Fruit fly (Drosophila melanogaster) whole organism, embryonic: ENCODE measurements around the gene CG3071.
A peak's percentile ranks its signal among the peaks of the same experiment; 100 is the strongest.

Experiments
- Asciz ChIP-seq: fragments of 200-800 bp; sonication (Bioruptor generic); optimal IDR thresholded peaks from 2 replicates; lab custom pipeline; 2017; ENCODE audit warnings: missing biosample characterization, mild to moderate bottlenecking, missing genetic modification characterization, missing genetic modification reagents
- Bdp1 ChIP-seq: fragments of 200-800 bp; sonication (Bioruptor generic); optimal IDR thresholded peaks from 3 replicates; lab custom pipeline; 2016; ENCODE audit warnings: missing biosample characterization, missing genetic modification characterization
- Bgb ChIP-seq: fragments of 200-800 bp; sonication (Bioruptor generic); IDR thresholded peaks from 2 replicates; pipeline ENCODE4 v1.3.6; 2022; ENCODE audit warnings: missing biosample characterization, missing genetic modification characterization; ENCODE audit not compliant: partially characterized antibody
- CG10267 ChIP-seq: fragments of 200-800 bp; sonication (Bioruptor generic); optimal IDR thresholded peaks from 2 replicates; lab custom pipeline; 2018; ENCODE audit warnings: missing biosample characterization, mild to moderate bottlenecking, missing genetic modification characterization, moderate library complexity
- CG10366 ChIP-seq: fragments of 200-800 bp; sonication (Bioruptor generic); IDR thresholded peaks from 2 replicates; pipeline ENCODE4 v1.3.6; 2022; ENCODE audit warnings: missing biosample characterization, missing genetic modification characterization
- CG10431 ChIP-seq: fragments of 200-800 bp; sonication (Bioruptor generic); optimal IDR thresholded peaks from 3 replicates; lab custom pipeline; 2018; ENCODE audit warnings: missing biosample characterization, mild to moderate bottlenecking, missing genetic modification characterization
- CG10543 ChIP-seq: fragments of 200-800 bp; sonication (Bioruptor generic); optimal IDR thresholded peaks from 3 replicates; lab custom pipeline; 2017; ENCODE audit warnings: missing biosample characterization, mild to moderate bottlenecking, missing genetic modification characterization, moderate library complexity
- CG10959 ChIP-seq: fragments of 200-800 bp; sonication (Bioruptor generic); IDR thresholded peaks from 2 replicates; pipeline ENCODE4 v1.3.6; 2022; ENCODE audit warnings: missing biosample characterization, missing genetic modification characterization
- CG11696 ChIP-seq: fragments of 200-800 bp; sonication (Bioruptor generic); IDR thresholded peaks from 2 replicates; pipeline ENCODE4 v1.3.6; 2022; ENCODE audit warnings: missing biosample characterization, missing genetic modification characterization
- CG13624 ChIP-seq: fragments of 200-800 bp; sonication (Bioruptor generic); optimal IDR thresholded peaks from 2 replicates; lab custom pipeline; 2016; ENCODE audit warnings: missing biosample characterization, missing genetic modification characterization
- CG17186 ChIP-seq: fragments of 200-800 bp; sonication (Bioruptor generic); optimal IDR thresholded peaks from 3 replicates; lab custom pipeline; 2017; ENCODE audit warnings: missing biosample characterization, missing genetic modification reagents, missing genetic modification characterization
- CG17802 ChIP-seq: fragments of 200-800 bp; sonication (Bioruptor generic); optimal IDR thresholded peaks from 2 replicates; lab custom pipeline; 2018; ENCODE audit warnings: missing biosample characterization, mild to moderate bottlenecking, missing genetic modification characterization, moderate library complexity
- CG17829 ChIP-seq: fragments of 200-800 bp; optimal IDR thresholded peaks from 2 replicates; lab custom pipeline; 2019; ENCODE audit warnings: missing biosample characterization, mild to moderate bottlenecking, missing genetic modification characterization, moderate library complexity
- CG18764 ChIP-seq: fragments of 200-800 bp; sonication (Bioruptor generic); optimal IDR thresholded peaks from 3 replicates; lab custom pipeline; 2016; ENCODE audit warnings: missing biosample characterization, missing genetic modification characterization
- CG3726 ChIP-seq: fragments of 200-800 bp; sonication (Bioruptor generic); IDR thresholded peaks from 3 replicates; pipeline ENCODE4, ENCODE4 v1.3.6; 2022; ENCODE audit warnings: missing biosample characterization, missing genetic modification characterization
- CG6813 ChIP-seq: fragments of 200-800 bp; sonication (Bioruptor generic); optimal IDR thresholded peaks from 2 replicates; lab custom pipeline; 2017; ENCODE audit warnings: missing biosample characterization, missing genetic modification characterization, mild to moderate bottlenecking, moderate library complexity, missing genetic modification reagents
- CG7786 ChIP-seq: fragments of 200-800 bp; sonication (Bioruptor generic); optimal IDR thresholded peaks from 2 replicates; lab custom pipeline; 2016; ENCODE audit warnings: missing biosample characterization, missing genetic modification characterization
- CG8290 ChIP-seq, 3 experiments: fragments of 200-800 bp; sonication (Bioruptor generic); optimal IDR thresholded peaks; 2 replicates each; lab custom pipeline; 2016 to 2019; ENCODE audit warnings: missing biosample characterization in 3 of 3, missing genetic modification characterization in 3 of 3, mild to moderate bottlenecking in 2 of 3, moderate library complexity in 1 of 3
- H15 ChIP-seq: fragments of 200-800 bp; sonication (Bioruptor generic); IDR thresholded peaks from 3 replicates; pipeline ENCODE4 v1.3.6; 2022; ENCODE audit warnings: missing biosample characterization, missing genetic modification characterization
- HmgZ ChIP-seq: fragments of 200-800 bp; sonication (Bioruptor generic); optimal IDR thresholded peaks from 2 replicates; lab custom pipeline; 2018; ENCODE audit warnings: missing biosample characterization, mild to moderate bottlenecking, missing genetic modification characterization
- Hr3 ChIP-seq: fragments of 200-800 bp; sonication (Bioruptor generic); optimal IDR thresholded peaks from 3 replicates; lab custom pipeline; 2016; ENCODE audit warnings: missing biosample characterization, missing genetic modification characterization
- Lpt ChIP-seq: fragments of >200 bp; optimal IDR thresholded peaks from 2 replicates; lab custom pipeline; 2018; ENCODE audit warnings: missing biosample characterization, missing genetic modification characterization
- Med ChIP-seq: fragments of 200-800 bp; sonication (Bioruptor generic); peaks from one replicate; lab custom pipeline; 2016; ENCODE audit warnings: missing biosample characterization, missing genetic modification characterization, mild to moderate bottlenecking, inconsistent platforms, moderate library complexity
- Meics ChIP-seq: fragments of 200-800 bp; sonication (Bioruptor generic); optimal IDR thresholded peaks from 2 replicates; lab custom pipeline; 2017; ENCODE audit warnings: missing biosample characterization, mild to moderate bottlenecking, missing genetic modification characterization
- Myb ChIP-seq: fragments of 200-800 bp; sonication (Bioruptor generic); optimal IDR thresholded peaks from 2 replicates; lab custom pipeline; 2016; ENCODE audit warnings: missing biosample characterization, missing genetic modification characterization
- Spps ChIP-seq: fragments of 200-800 bp; sonication (Bioruptor generic); optimal IDR thresholded peaks from 2 replicates; lab custom pipeline; 2018; ENCODE audit warnings: missing biosample characterization, mild to moderate bottlenecking, missing genetic modification characterization
- TFAM ChIP-seq: fragments of 200-800 bp; sonication (Bioruptor generic); optimal IDR thresholded peaks from 2 replicates; lab custom pipeline; 2017; ENCODE audit warnings: missing biosample characterization, missing genetic modification characterization, inconsistent platforms
- Tbp ChIP-seq: fragments of >200 bp; optimal IDR thresholded peaks from 2 replicates; lab custom pipeline; 2018; ENCODE audit warnings: missing biosample characterization, missing genetic modification characterization
- Trl ChIP-seq, 3 experiments: fragments of >200 bp in 2 of 3; fragments of 200-800 bp in 1 of 3; sonication (Bioruptor generic) in 1 of 3; optimal IDR thresholded peaks; 2 replicates in 1 of 3; 3 replicates in 2 of 3; lab custom pipeline; 2016 to 2017; ENCODE audit warnings: missing biosample characterization in 1 of 3, missing genetic modification characterization in 1 of 3
- YL-1 ChIP-seq: fragments of 200-800 bp; sonication (Bioruptor generic); optimal IDR thresholded peaks from 3 replicates; lab custom pipeline; 2017; ENCODE audit warnings: missing biosample characterization, mild to moderate bottlenecking, missing genetic modification characterization
- abd-A ChIP-seq: fragments of 200-800 bp; sonication (Bioruptor generic); optimal IDR thresholded peaks from 3 replicates; lab custom pipeline; 2019; ENCODE audit warnings: missing biosample characterization, mild to moderate bottlenecking, missing genetic modification characterization, moderate library complexity
- az2 ChIP-seq: fragments of 200-800 bp; sonication (Bioruptor generic); optimal IDR thresholded peaks from 3 replicates; lab custom pipeline; 2016; ENCODE audit warnings: missing biosample characterization, missing genetic modification characterization
- crol ChIP-seq: fragments of 200-800 bp; sonication (Bioruptor generic); IDR thresholded peaks from 2 replicates; pipeline ENCODE4 v1.3.6; 2022; ENCODE audit warnings: missing biosample characterization, missing genetic modification characterization
- exex ChIP-seq: fragments of 200-800 bp; sonication (Bioruptor generic); optimal IDR thresholded peaks from 4 replicates; lab custom pipeline; 2018; ENCODE audit warnings: missing biosample characterization, mild to moderate bottlenecking, missing genetic modification characterization, moderate library complexity
- ftz-f1 ChIP-seq: fragments of 200-800 bp; sonication (Bioruptor generic); optimal IDR thresholded peaks from 2 replicates; lab custom pipeline; 2016; ENCODE audit warnings: missing biosample characterization, missing genetic modification characterization
- gfzf ChIP-seq: fragments of 200-800 bp; sonication (Bioruptor generic); optimal IDR thresholded peaks from 2 replicates; lab custom pipeline; 2016; ENCODE audit warnings: missing biosample characterization, mild to moderate bottlenecking, missing genetic modification characterization, moderate library complexity
- kah ChIP-seq: fragments of 200-800 bp; sonication (Bioruptor generic); optimal IDR thresholded peaks from 2 replicates; lab custom pipeline; 2018; ENCODE audit warnings: missing biosample characterization, mild to moderate bottlenecking, missing genetic modification characterization
- mirr ChIP-seq: fragments of 200-800 bp; sonication (Bioruptor generic); optimal IDR thresholded peaks from 3 replicates; lab custom pipeline; 2018; ENCODE audit warnings: missing biosample characterization, mild to moderate bottlenecking, missing genetic modification characterization
- pita ChIP-seq: fragments of 200-800 bp; sonication (Bioruptor generic); optimal IDR thresholded peaks from 2 replicates; lab custom pipeline; 2017; ENCODE audit warnings: missing biosample characterization, mild to moderate bottlenecking, missing genetic modification characterization
- pzg ChIP-seq: fragments of 200-800 bp; sonication (Bioruptor generic); optimal IDR thresholded peaks from 3 replicates; lab custom pipeline; 2018; ENCODE audit warnings: missing biosample characterization, mild to moderate bottlenecking, missing genetic modification characterization, moderate library complexity
- sd ChIP-seq: fragments of 200-800 bp; sonication (Bioruptor generic); optimal IDR thresholded peaks from 3 replicates; lab custom pipeline; 2018; ENCODE audit warnings: missing biosample characterization, mild to moderate bottlenecking, missing genetic modification characterization, moderate library complexity
- seq ChIP-seq: fragments of 200-800 bp; sonication (Bioruptor generic); IDR thresholded peaks from 2 replicates; pipeline ENCODE4 v1.3.6; 2022; ENCODE audit warnings: missing biosample characterization, missing genetic modification characterization
- vfl ChIP-seq: fragments of 200-800 bp; sonication (Bioruptor generic); optimal IDR thresholded peaks from 2 replicates; lab custom pipeline; 2016; ENCODE audit warnings: missing biosample characterization, missing genetic modification characterization
- z ChIP-seq: fragments of 200-800 bp; sonication (Bioruptor generic); IDR thresholded peaks from 3 replicates; pipeline ENCODE4 v1.3.6; 2022; ENCODE audit warnings: missing biosample characterization, missing genetic modification characterization

Gene CG3071

dm6 chrX:2301613-2302522 lies 39.2 kb downstream of the CG3071 start (continued):
- TF ChIP-seq Bdp1 (GFP tag; lab: Kevin White, UChicago) (peak; percentile 71), CG17186 (GFP tag; lab: Kevin White, UChicago) (peak; percentile 69), seq (GFP tag; lab: Robert Waterston, UW) (peak; percentile 87), az2 (peak; percentile 73)

dm6 chrX:2302875-2303274 lies 40.2 kb downstream of the CG3071 start:
- no peak for TF ChIP-seq CG8290 (GFP tag; optimal IDR thresholded peaks at IDR 0.05; lab: Kevin White, UChicago)
- peak in 1 of 2 experiments; percentile 19 for TF ChIP-seq CG8290 (tag; optimal IDR thresholded peaks at IDR 0.05; lab: Kevin White, UChicago)
- peak; percentile 8 for TF ChIP-seq Meics (GFP tag; lab: Kevin White, UChicago)
- TF ChIP-seq exex (tag; lab: Kevin White, UChicago) = peak; percentile 47
- TF ChIP-seq CG11696 (GFP tag; lab: Robert Waterston, UW) = 0 out of 2 replicates have a peak, but pooled peaks have one; percentile 18
- 0 out of 2 replicates have a peak, but pooled peaks have one; percentile 6 for TF ChIP-seq crol (GFP tag; lab: Robert Waterston, UW)
- peak; percentile 66 for TF ChIP-seq mirr (GFP tag; lab: Kevin White, UChicago)
- 0 out of 3 replicates have a peak, but pooled peaks have one; percentile 4 for TF ChIP-seq z (GFP tag; lab: Robert Waterston, UW)
- TF ChIP-seq CG18764 = no peak
- no peak for TF ChIP-seq CG10267 (tag; lab: Kevin White, UChicago)
- no peak for TF ChIP-seq CG10366 (GFP tag; lab: Robert Waterston, UW)
- TF ChIP-seq vfl (GFP tag; lab: Kevin White, UChicago) = no peak
- TF ChIP-seq Spps (tag; lab: Kevin White, UChicago) = no peak
- no peak for TF ChIP-seq abd-A (tag; lab: Kevin White, UChicago)
- peak; percentile 73 for TF ChIP-seq Med
- no peak for TF ChIP-seq YL-1 (GFP tag; lab: Kevin White, UChicago)
- peak; percentile 42 for TF ChIP-seq CG10543
- TF ChIP-seq CG17829 (tag; lab: Kevin White, UChicago) = no peak
- TF ChIP-seq Trl (optimal IDR thresholded peaks at IDR 0.05; lab: Kevin White, UChicago) = no peak
- no peak for TF ChIP-seq Trl (GFP tag; optimal IDR thresholded peaks at IDR 0.05; lab: Kevin White, UChicago)
- no peak for TF ChIP-seq Asciz (GFP tag; lab: Kevin White, UChicago)
- TF ChIP-seq az2 = no peak
- peak; percentile 40 for TF ChIP-seq sd (tag; lab: Kevin White, UChicago)
- TF ChIP-seq Hr3 = no peak
- TF ChIP-seq pzg (GFP tag; lab: Kevin White, UChicago) = no peak
- peak; percentile 70 for TF ChIP-seq ftz-f1 (GFP tag; lab: Kevin White, UChicago)
- no peak for TF ChIP-seq CG3726

- peak; percentile 95 for TF ChIP-seq CG13624 (GFP tag; lab: Kevin White, UChicago)
- TF ChIP-seq Hr3 = peak; percentile 86
- TF ChIP-seq Bgb = no peak
- TF ChIP-seq CG10543 = peak; percentile 91
- TF ChIP-seq Tbp (GFP tag; lab: Kevin White, UChicago) = no peak
- TF ChIP-seq TFAM = no peak
- peak; percentile 59 for TF ChIP-seq CG10431 (GFP tag; lab: Kevin White, UChicago)
- peak; percentile 84 for TF ChIP-seq Myb
- no peak for TF ChIP-seq gfzf
- peak; percentile 68 for TF ChIP-seq CG17802
- TF ChIP-seq CG7786 (GFP tag; lab: Kevin White, UChicago) = peak; percentile 96
- TF ChIP-seq pita (GFP tag; lab: Kevin White, UChicago) = no peak
- TF ChIP-seq HmgZ (tag; lab: Kevin White, UChicago) = peak; percentile 94
- peak; percentile 52 for TF ChIP-seq CG10959
- TF ChIP-seq Lpt (GFP tag; lab: Kevin White, UChicago) = no peak
- TF ChIP-seq CG6813 (GFP tag; lab: Kevin White, UChicago) = peak; percentile 83
- TF ChIP-seq H15 = peak; percentile 46; the same call in 1 of the 3 replicates
- TF ChIP-seq CG10366 (GFP tag; lab: Robert Waterston, UW) = peak; percentile 82
- TF ChIP-seq kah = peak; percentile 57
These were observed 41.3 kb downstream of the CG3071 start for dm6 chrX:2303771-2304513.
